Fruit fly (Drosophila melanogaster): Measurements from ENCODE around the gene vn.

DNA sequence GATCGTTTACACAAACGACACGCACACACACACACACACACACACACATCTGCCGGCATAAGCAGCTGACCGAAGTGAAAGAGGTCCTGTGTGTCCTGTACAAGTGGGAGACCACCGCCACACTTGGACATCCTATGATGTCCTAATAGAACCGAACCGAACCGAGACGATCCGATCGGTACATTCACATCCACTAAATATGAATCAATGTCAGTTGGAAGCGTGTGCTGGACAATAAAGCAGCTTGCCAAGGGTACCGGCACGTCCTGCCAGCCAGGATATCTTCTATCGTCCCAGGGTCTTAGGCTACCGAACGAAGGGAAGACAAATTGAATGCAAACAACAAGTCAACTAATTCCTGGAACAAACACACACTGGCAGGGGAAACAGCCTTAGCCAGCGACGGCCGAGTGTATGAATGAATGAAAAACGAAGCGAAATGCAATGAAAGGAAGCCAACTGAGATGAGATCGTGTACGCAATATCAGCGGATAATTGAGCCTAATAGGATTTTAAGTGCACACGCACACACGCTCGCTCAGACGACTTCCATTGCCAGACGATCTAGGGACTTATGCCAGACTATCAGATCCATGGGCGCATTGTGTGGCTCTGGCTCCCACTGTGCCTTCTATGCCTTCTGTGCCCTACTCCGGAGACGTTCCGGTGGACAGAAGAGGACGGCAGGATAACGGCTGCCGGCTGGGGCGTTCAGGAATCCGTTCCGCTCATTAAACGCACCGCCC, 10.8 kb upstream of the vn start:
- TF ChIP-seq CG14711 (tag; optimal IDR thresholded peaks at IDR 0.05) (no peak), CG7045 (GFP tag; optimal IDR thresholded peaks at IDR 0.05) (no peak), cnc (optimal IDR thresholded peaks at IDR 0.05) (no peak), toe (GFP tag; optimal IDR thresholded peaks at IDR 0.05) (no peak), Hr96 (GFP tag; optimal IDR thresholded peaks at IDR 0.05) (no peak), bab1 (GFP tag; optimal IDR thresholded peaks at IDR 0.05) (no peak), CG11617 (GFP tag; optimal IDR thresholded peaks at IDR 0.05) (no peak), CG33017 (tag; optimal IDR thresholded peaks at IDR 0.05) (no peak), CG12768 (GFP tag; optimal IDR thresholded peaks at IDR 0.05) (no peak), Clk (GFP tag; optimal IDR thresholded peaks at IDR 0.05) (no peak), CG7101 (tag; optimal IDR thresholded peaks at IDR 0.05) (no peak), Crg-1 (GFP tag; optimal IDR thresholded peaks at IDR 0.05) (no peak), kay (GFP tag; ENCODE audit: borderline replicate concordance) (no peak), CG1620 (GFP tag; optimal IDR thresholded peaks at IDR 0.05) (no peak)
